Worm (Caenorhabditis elegans) whole organism, early embryonic: Measurements from ENCODE around the gene ugt-34.

Experiments
- B0310.2 ChIP-seq: sonication (generic microtip); optimal IDR thresholded peaks from 2 replicates; lab custom pipeline; 2016; ENCODE audit warnings: mild to moderate bottlenecking, missing genetic modification characterization, missing compliant biosample characterization
- F13C5.2 ChIP-seq: sonication (generic microtip); optimal IDR thresholded peaks from 2 replicates; lab custom pipeline; 2017; ENCODE audit warnings: mild to moderate bottlenecking, missing genetic modification characterization, inconsistent platforms, missing compliant biosample characterization
- aly-1 ChIP-seq: sonication (generic microtip); optimal IDR thresholded peaks from 2 replicates; lab custom pipeline; 2016; ENCODE audit warnings: missing genetic modification characterization, missing compliant biosample characterization
- ama-1 ChIP-seq: fragments of 150-350 bp; optimal IDR thresholded peaks from 2 replicates; lab custom pipeline; 2014
- ceh-13 ChIP-seq: fragments of 200-800 bp; sonication (Bioruptor generic); optimal IDR thresholded peaks from 2 replicates; lab custom pipeline; 2018; ENCODE audit warnings: mild to moderate bottlenecking, missing genetic modification characterization, missing compliant biosample characterization
- ceh-36 ChIP-seq: sonication (generic microtip); optimal IDR thresholded peaks from 2 replicates; lab custom pipeline; 2016; ENCODE audit warnings: missing genetic modification characterization, inconsistent platforms, missing compliant biosample characterization
- ets-7 ChIP-seq: sonication (generic microtip); optimal IDR thresholded peaks from 2 replicates; lab custom pipeline; 2016; ENCODE audit warnings: missing genotype, missing genetic modification characterization, missing compliant biosample characterization
- flt-1 ChIP-seq: fragments of 200-800 bp; sonication (Bioruptor generic); IDR thresholded peaks from 2 replicates; pipeline ENCODE4 v1.3.6; 2022; ENCODE audit warnings: missing genetic modification characterization, missing compliant biosample characterization
- hmbx-1 ChIP-seq: sonication (generic microtip); optimal IDR thresholded peaks from 2 replicates; lab custom pipeline; 2016; ENCODE audit warnings: mild to moderate bottlenecking, missing genetic modification characterization, missing compliant biosample characterization
- hmg-4 ChIP-seq: fragments of 200-800 bp; sonication (Bioruptor generic); optimal IDR thresholded peaks from 2 replicates; lab custom pipeline; 2018; ENCODE audit warnings: mild to moderate bottlenecking, missing genetic modification characterization, missing compliant biosample characterization
- hnd-1 ChIP-seq: sonication (generic microtip); optimal IDR thresholded peaks from 2 replicates; lab custom pipeline; 2016; ENCODE audit warnings: missing genetic modification characterization, missing compliant biosample characterization
- pes-1 ChIP-seq: fragments of 200-800 bp; sonication (Bioruptor generic); IDR thresholded peaks from 2 replicates; pipeline ENCODE4 v1.3.6; 2022; ENCODE audit warnings: missing genetic modification reagents, missing genetic modification characterization, missing compliant biosample characterization
- scrt-1 ChIP-seq: fragments of 200-800 bp; sonication (Bioruptor generic); IDR thresholded peaks from 2 replicates; pipeline ENCODE4 v1.3.6; 2022; ENCODE audit warnings: missing genetic modification characterization, missing compliant biosample characterization
- sea-1 ChIP-seq: fragments of 200-800 bp; sonication (Bioruptor generic); conservative IDR thresholded peaks from 2 replicates; pipeline ENCODE4 v1.3.6; 2022; ENCODE audit warnings: missing genetic modification characterization, missing compliant biosample characterization
- tbx-11 ChIP-seq: fragments of 200-800 bp; sonication (Bioruptor generic); IDR thresholded peaks from 2 replicates; pipeline ENCODE4 v1.3.6; 2022; ENCODE audit warnings: missing genetic modification characterization, missing compliant biosample characterization
- tbx-37 ChIP-seq: fragments of 200-800 bp; sonication (Bioruptor generic); conservative IDR thresholded peaks from 2 replicates; pipeline ENCODE4 v1.3.6; 2022; ENCODE audit warnings: missing genetic modification reagents, missing genetic modification characterization, missing compliant biosample characterization
- tra-4 ChIP-seq: sonication (generic microtip); optimal IDR thresholded peaks from 2 replicates; lab custom pipeline; 2017; ENCODE audit warnings: missing genetic modification characterization, missing compliant biosample characterization

The ugt-34 gene

ce11 chrV:10675978-10676377, 19.2 kb upstream of the ugt-34 start:
- no peak for TF ChIP-seq sea-1 (GFP tag; lab: Robert Waterston, UW)
- TF ChIP-seq scrt-1 (GFP tag; lab: Robert Waterston, UW): no peak
- TF ChIP-seq flt-1: no peak
- TF ChIP-seq hmg-4: no peak
- no peak for TF ChIP-seq hnd-1
- TF ChIP-seq ama-1 (lab: Kevin White, UChicago): no peak
- no peak for TF ChIP-seq tbx-37 (GFP tag; lab: Robert Waterston, UW)
- no peak for TF ChIP-seq aly-1 (tag; lab: Kevin White, UChicago)
- TF ChIP-seq tbx-11 (GFP tag; lab: Robert Waterston, UW): no peak
- no peak for TF ChIP-seq tra-4 (tag; lab: Kevin White, UChicago)
- TF ChIP-seq hmbx-1 (tag; lab: Kevin White, UChicago): no peak
- TF ChIP-seq F13C5.2: no peak
- no peak for TF ChIP-seq ceh-36 (tag; lab: Kevin White, UChicago)
- TF ChIP-seq B0310.2 (tag; lab: Kevin White, UChicago): no peak
- TF ChIP-seq ceh-13 (GFP tag; lab: Kevin White, UChicago): no peak

- TF ChIP-seq ceh-36 (tag; lab: Kevin White, UChicago): no peak
- no peak for TF ChIP-seq hmg-4
- TF ChIP-seq F13C5.2: no peak
- TF ChIP-seq hmbx-1 (tag; lab: Kevin White, UChicago): no peak
- TF ChIP-seq tbx-37 (GFP tag; lab: Robert Waterston, UW): no peak
- no peak for TF ChIP-seq hnd-1
- TF ChIP-seq flt-1: no peak
- TF ChIP-seq scrt-1 (GFP tag; lab: Robert Waterston, UW): no peak
Measured at ce11 chrV:10672601-10673000, 15.8 kb upstream of the ugt-34 start.

- no peak for TF ChIP-seq scrt-1 (GFP tag; lab: Robert Waterston, UW)
- no peak for TF ChIP-seq sea-1 (GFP tag; lab: Robert Waterston, UW)
- TF ChIP-seq tbx-37 (GFP tag; lab: Robert Waterston, UW): no peak
- TF ChIP-seq tbx-11 (GFP tag; lab: Robert Waterston, UW): no peak
- no peak for TF ChIP-seq hmg-4
- TF ChIP-seq F13C5.2: no peak
- no peak for TF ChIP-seq ceh-36 (tag; lab: Kevin White, UChicago)
- TF ChIP-seq ama-1 (lab: Kevin White, UChicago): no peak
- TF ChIP-seq aly-1 (tag; lab: Kevin White, UChicago): no peak
- no peak for TF ChIP-seq pes-1 (GFP tag; lab: Robert Waterston, UW)
- no peak for TF ChIP-seq B0310.2 (tag; lab: Kevin White, UChicago)
- no peak for TF ChIP-seq hmbx-1 (tag; lab: Kevin White, UChicago)
- TF ChIP-seq flt-1: no peak
- TF ChIP-seq hnd-1: no peak
Measured at ce11 chrV:10671618-10672017, 14.8 kb upstream of the ugt-34 start, which contains the start of gene ceh-22. ceh-22 (plus strand) TSS chrV:10671918.

- TF ChIP-seq tbx-37 (GFP tag; lab: Robert Waterston, UW): no peak
- TF ChIP-seq ama-1 (lab: Kevin White, UChicago): no peak
- no peak for TF ChIP-seq ceh-13 (GFP tag; lab: Kevin White, UChicago)
- TF ChIP-seq hmbx-1 (tag; lab: Kevin White, UChicago): no peak
- TF ChIP-seq aly-1 (tag; lab: Kevin White, UChicago): no peak
- TF ChIP-seq tbx-11 (GFP tag; lab: Robert Waterston, UW): no peak
- TF ChIP-seq ets-7 (tag; lab: Kevin White, UChicago): no peak
- no peak for TF ChIP-seq flt-1
- no peak for TF ChIP-seq pes-1 (GFP tag; lab: Robert Waterston, UW)
- no peak for TF ChIP-seq sea-1 (GFP tag; lab: Robert Waterston, UW)
- no peak for TF ChIP-seq tra-4 (tag; lab: Kevin White, UChicago)
- TF ChIP-seq scrt-1 (GFP tag; lab: Robert Waterston, UW): no peak
- no peak for TF ChIP-seq F13C5.2
- no peak for TF ChIP-seq hmg-4
- TF ChIP-seq hnd-1: no peak
- TF ChIP-seq B0310.2 (tag; lab: Kevin White, UChicago): no peak
- TF ChIP-seq ceh-36 (tag; lab: Kevin White, UChicago): no peak
Measured at ce11 chrV:10670817-10671216, 14.0 kb upstream of the ugt-34 start.

ce11 chrV:10667284-10667683, 10.5 kb upstream of the ugt-34 start, which contains the start of gene twk-12:
twk-12 (plus strand) TSS chrV:10667584.
- TF ChIP-seq tra-4 (tag; lab: Kevin White, UChicago) (no peak), F13C5.2 (no peak)

- TF ChIP-seq aly-1 (tag; lab: Kevin White, UChicago) (no peak), tbx-37 (GFP tag; lab: Robert Waterston, UW) (no peak), ets-7 (tag; lab: Kevin White, UChicago) (no peak), B0310.2 (tag; lab: Kevin White, UChicago) (no peak), F13C5.2 (no peak)
Measured at ce11 chrV:10664271-10664670, 7.5 kb upstream of the ugt-34 start.

ce11 chrV:10662000-10662399, 5.2 kb upstream of the ugt-34 start:
- TF ChIP-seq pes-1 (GFP tag; lab: Robert Waterston, UW) (no peak), ets-7 (tag; lab: Kevin White, UChicago) (no peak), B0310.2 (tag; lab: Kevin White, UChicago) (no peak), tbx-37 (GFP tag; lab: Robert Waterston, UW) (no peak), flt-1 (no peak), F13C5.2 (no peak), ceh-36 (tag; lab: Kevin White, UChicago) (no peak), tbx-11 (GFP tag; lab: Robert Waterston, UW) (no peak), aly-1 (tag; lab: Kevin White, UChicago) (no peak), hmg-4 (no peak), hnd-1 (no peak)

- TF ChIP-seq flt-1: no peak
- TF ChIP-seq ets-7 (tag; lab: Kevin White, UChicago): no peak
- TF ChIP-seq ceh-13 (GFP tag; lab: Kevin White, UChicago): no peak
Measured at ce11 chrV:10661417-10661945, 4.7 kb upstream of the ugt-34 start, which contains the start of gene sqv-4. sqv-4 (minus strand) TSS chrV:10661467.
